Worm (Caenorhabditis elegans): Measurements from ENCODE around the gene Y19D10B.6.

DNA sequence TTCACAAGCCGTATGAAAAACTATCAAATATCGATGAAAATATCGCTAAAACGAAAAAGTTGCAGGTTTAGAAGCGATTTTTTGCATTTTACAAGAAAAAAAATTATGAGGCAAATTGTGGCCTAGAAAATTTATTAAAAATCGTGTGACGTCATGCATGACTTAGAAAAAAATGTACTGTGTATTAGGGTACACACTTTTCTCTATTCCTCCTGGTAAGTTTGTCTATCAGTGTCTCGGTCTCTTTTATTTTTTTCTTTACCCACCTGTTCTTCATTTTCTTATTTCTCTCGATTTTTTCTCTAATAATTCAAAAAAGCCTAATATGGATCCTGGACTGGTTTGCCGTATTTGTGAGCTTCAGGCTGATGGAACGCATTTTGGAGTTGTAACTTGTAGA is 35.8 kb downstream of the Y19D10B.6 start, which contains the start of gene nhr-227:
- TF ChIP-seq tbx-11 (GFP tag; IDR thresholded peaks at IDR 0.05) (no peak), ama-1 (optimal IDR thresholded peaks at IDR 0.05) (no peak), F13C5.2 (tag; optimal IDR thresholded peaks at IDR 0.05) (no peak)
